Worm (Caenorhabditis elegans): ENCODE data around the gene F47G3.3.

F47G3.3 gene

DNA sequence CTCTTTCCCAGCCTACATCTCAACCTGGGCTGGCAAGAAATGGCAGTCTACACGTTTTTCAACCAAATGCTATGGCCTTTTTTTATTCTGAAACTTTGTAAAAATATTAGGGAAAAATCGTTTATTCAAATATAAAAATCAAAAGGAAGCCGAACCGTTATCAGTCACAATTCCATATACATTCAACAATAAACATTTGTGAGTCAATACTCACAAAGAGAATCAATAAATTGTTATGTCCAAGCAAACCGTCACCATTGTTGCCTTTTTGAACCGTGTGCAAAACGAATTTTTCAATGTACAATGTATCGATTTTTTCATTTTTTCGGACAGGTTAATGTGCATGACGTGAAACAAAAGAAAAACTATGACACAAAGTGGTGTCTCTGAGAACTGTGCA, 6.7 kb upstream of the F47G3.3 start:
- TF ChIP-seq mab-9 (GFP tag; IDR thresholded peaks at IDR 0.05) (no peak), elt-2 (tag; optimal IDR thresholded peaks at IDR 0.05) (peak; percentile 11)

DNA sequence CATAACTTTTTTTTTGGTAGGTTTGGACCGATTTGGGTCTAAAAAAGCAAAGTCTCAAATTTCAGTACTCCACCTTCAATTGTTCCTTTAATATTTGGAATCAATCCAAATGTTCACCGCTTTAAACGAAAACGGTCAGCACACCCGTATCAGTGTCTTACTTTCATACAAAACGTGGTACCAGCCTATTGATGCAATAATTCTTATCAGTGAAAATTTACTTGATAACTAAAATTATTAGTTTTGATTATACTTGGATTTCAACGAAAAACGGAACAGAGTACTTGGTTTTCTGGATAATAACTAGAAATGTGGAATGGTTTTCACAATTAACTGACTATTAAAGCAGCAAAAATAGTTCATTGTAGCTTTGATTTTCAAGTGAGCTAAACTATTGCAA, 5.1 kb upstream of the F47G3.3 start:
- TF ChIP-seq elt-2 (tag; optimal IDR thresholded peaks at IDR 0.05) (peak; percentile 51), fkh-10 (GFP tag; optimal IDR thresholded peaks at IDR 0.05) (no peak)

DNA sequence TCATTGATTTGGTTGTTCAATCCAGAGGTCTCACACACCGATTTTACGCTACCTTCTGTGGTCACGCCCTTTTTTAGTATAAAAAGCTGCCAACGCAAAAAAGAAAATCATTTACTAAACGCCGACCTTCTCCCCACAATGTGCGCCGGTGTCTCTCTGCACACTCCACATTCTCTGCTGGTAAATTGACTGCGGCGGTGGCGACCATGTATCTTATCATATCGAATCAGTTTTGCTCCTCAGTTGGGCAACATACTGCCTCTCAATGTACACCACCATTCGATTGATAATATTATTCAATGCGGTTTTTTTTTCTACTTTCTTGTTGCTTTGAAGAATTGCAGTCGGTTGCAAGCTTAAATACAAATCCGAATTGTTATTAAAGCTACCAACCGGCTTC, 3.7 kb upstream of the F47G3.3 start:
- TF ChIP-seq elt-2 (tag; optimal IDR thresholded peaks at IDR 0.05) (peak; percentile 54), lin-14 (GFP tag; optimal IDR thresholded peaks at IDR 0.05) (peak; percentile 24), elt-3 (tag; optimal IDR thresholded peaks at IDR 0.05) (peak in 2 of 6 experiments; percentile 9 to 47), jun-1 (tag; optimal IDR thresholded peaks at IDR 0.05) (no peak), nhr-90 (tag; optimal IDR thresholded peaks at IDR 0.05; ENCODE audit: poor library complexity) (peak; percentile 10), ztf-11 (tag; optimal IDR thresholded peaks at IDR 0.05) (no peak), lin-35 (GFP tag; optimal IDR thresholded peaks at IDR 0.05) (peak in 1 of 2 experiments; percentile 30)

DNA sequence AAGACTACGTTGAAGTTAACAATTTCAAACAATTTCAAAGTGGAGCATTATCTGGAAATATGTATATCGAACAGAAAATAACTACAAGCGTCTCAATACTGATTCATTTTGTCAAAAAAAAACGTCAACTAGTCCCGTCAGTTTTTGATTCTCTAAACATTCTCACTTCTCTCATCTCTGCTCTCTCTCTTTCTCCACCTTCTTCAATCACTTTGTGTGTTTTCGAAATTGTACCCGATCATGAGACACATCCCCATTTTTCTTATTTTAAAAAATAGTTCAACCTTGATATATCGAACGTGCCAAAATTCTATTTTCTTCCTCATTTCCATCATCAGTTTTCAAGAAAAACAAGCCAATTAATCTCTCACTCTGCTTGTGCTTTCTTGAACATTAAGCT, 5.0 kb downstream of the F47G3.3 start:
- TF ChIP-seq C04F5.9 (tag; optimal IDR thresholded peaks at IDR 0.05) (no peak), ceh-88 (GFP tag; IDR thresholded peaks at IDR 0.05) (no peak), nhr-20 (tag; optimal IDR thresholded peaks at IDR 0.05) (peak; percentile 12), mdl-1 (tag; optimal IDR thresholded peaks at IDR 0.05) (no peak), zip-4 (GFP tag; optimal IDR thresholded peaks at IDR 0.05) (no peak), nhr-85 (tag) (peak; percentile 73), nhr-71 (tag; optimal IDR thresholded peaks at IDR 0.05) (peak; percentile 48), lsy-2 (tag; optimal IDR thresholded peaks at IDR 0.05) (peak in 1 of 2 experiments; percentile 19), snu-23 (GFP tag; optimal IDR thresholded peaks at IDR 0.05) (peak; percentile 50), skn-1 (tag; optimal IDR thresholded peaks at IDR 0.05) (peak; percentile 24), blmp-1 (tag; optimal IDR thresholded peaks at IDR 0.05) (peak; percentile 13), mef-2 (tag; optimal IDR thresholded peaks at IDR 0.05) (no peak), efl-1 (optimal IDR thresholded peaks at IDR 0.05) (no peak), efl-1 (GFP tag; optimal IDR thresholded peaks at IDR 0.05 in 1 of 2) (peak in 1 of 2 experiments; percentile 88), lin-14 (GFP tag; optimal IDR thresholded peaks at IDR 0.05) (peak; percentile 68), pag-3 (tag; optimal IDR thresholded peaks at IDR 0.05; ENCODE audit: borderline replicate concordance, insufficient read depth) (peak; percentile 7), lin-35 (GFP tag; optimal IDR thresholded peaks at IDR 0.05) (peak in 1 of 2 experiments; percentile 15), ztf-4 (tag; optimal IDR thresholded peaks at IDR 0.05) (no peak)

DNA sequence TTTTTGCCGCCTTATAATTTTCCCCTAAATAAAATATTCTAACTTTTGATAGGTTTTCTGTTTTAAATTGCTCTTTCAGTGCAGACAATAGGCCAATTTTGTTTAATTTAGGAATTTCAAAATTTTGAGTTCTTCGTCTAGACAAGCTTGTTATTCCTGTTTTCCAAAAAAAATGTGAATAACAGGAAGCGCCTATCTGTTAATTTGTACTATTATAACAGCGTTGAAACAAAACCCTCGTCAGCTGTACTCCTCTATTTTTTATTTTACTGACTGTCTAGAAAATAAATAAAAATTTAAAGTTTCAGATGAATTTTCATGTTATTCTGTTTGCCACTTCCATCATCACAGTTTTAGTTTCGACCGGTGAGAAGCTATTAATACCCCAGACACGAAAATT, 5.5 kb downstream of the F47G3.3 start, which contains the start of gene F47G3.4:
Gene F47G3.4, plus strand, starts transcription at position 301 of the 400 bp plus-strand sequence.
- no peak for TF ChIP-seq skn-1 (tag; optimal IDR thresholded peaks at IDR 0.05)
- no peak for TF ChIP-seq hlh-17 (GFP tag; optimal IDR thresholded peaks at IDR 0.05; ENCODE audit: borderline replicate concordance)
- no peak for TF ChIP-seq Y116A8C.19 (tag; optimal IDR thresholded peaks at IDR 0.05; ENCODE audit: borderline replicate concordance)
- TF ChIP-seq alr-1 (tag; optimal IDR thresholded peaks at IDR 0.05; ENCODE audit: borderline replicate concordance) = no peak
- no peak for TF ChIP-seq isw-1 (GFP tag; IDR thresholded peaks at IDR 0.05)
- no peak for TF ChIP-seq ceh-82 (tag; optimal IDR thresholded peaks at IDR 0.05)
- no peak for TF ChIP-seq lin-13 (GFP tag; optimal IDR thresholded peaks at IDR 0.05)
- TF ChIP-seq mdl-1 (tag; optimal IDR thresholded peaks at IDR 0.05) = no peak
- no peak for TF ChIP-seq efl-3 (GFP tag; optimal IDR thresholded peaks at IDR 0.05)
- no peak for TF ChIP-seq xbp-1 (tag; optimal IDR thresholded peaks at IDR 0.05)
- no peak for TF ChIP-seq dsc-1 (tag; optimal IDR thresholded peaks at IDR 0.05)

All from whole organism, L1 larva.